Fruit fly (Drosophila melanogaster): Measurements from ENCODE around the gene lft.

The lft gene

dm6 chr2L:10356508-10356907 is 7.8 kb upstream of the lft start, which contains the start of the genes CtsL4 and ClpP (continued):
- TF ChIP-seq Hand (GFP tag; optimal IDR thresholded peaks at IDR 0.05), result no peak
- TF ChIP-seq disco-r (GFP tag; optimal IDR thresholded peaks at IDR 0.05), result no peak
- TF ChIP-seq ranshi (GFP tag; IDR thresholded peaks at IDR 0.05), result no peak
- peak; percentile 100 for TF ChIP-seq CG1603 (tag; optimal IDR thresholded peaks at IDR 0.05)
- TF ChIP-seq CG1832 (GFP tag; optimal IDR thresholded peaks at IDR 0.05), result no peak
- TF ChIP-seq bbx (GFP tag; IDR thresholded peaks at IDR 0.05; ENCODE audit: partially characterized antibody), result no peak
- TF ChIP-seq luna (GFP tag; optimal IDR thresholded peaks at IDR 0.05), result no peak
- peak; percentile 50 for TF ChIP-seq Dip3 (GFP tag; optimal IDR thresholded peaks at IDR 0.05)
- no peak for TF ChIP-seq CG8765 (GFP tag; IDR thresholded peaks at IDR 0.05)
- TF ChIP-seq CG12236 (GFP tag; optimal IDR thresholded peaks at IDR 0.05), result no peak
- peak; percentile 28 for TF ChIP-seq CG10979 (tag; optimal IDR thresholded peaks at IDR 0.05)
- TF ChIP-seq CG17361 (GFP tag; IDR thresholded peaks at IDR 0.05), result peak; percentile 76; the same call in 2 of the 3 replicates
- no peak for TF ChIP-seq klu (GFP tag; IDR thresholded peaks at IDR 0.05)
- no peak for TF ChIP-seq salm (tag; optimal IDR thresholded peaks at IDR 0.05)
- peak; percentile 5 for TF ChIP-seq CG5245 (GFP tag; optimal IDR thresholded peaks at IDR 0.05)
- TF ChIP-seq ATbp (GFP tag; optimal IDR thresholded peaks at IDR 0.05), result no peak
- no peak for TF ChIP-seq CG3407 (GFP tag; optimal IDR thresholded peaks at IDR 0.05)
- TF ChIP-seq maf-S (GFP tag; optimal IDR thresholded peaks at IDR 0.05), result peak; percentile 3
- peak; percentile 33 for TF ChIP-seq Dek (tag; optimal IDR thresholded peaks at IDR 0.05)
- TF ChIP-seq Mad (GFP tag; optimal IDR thresholded peaks at IDR 0.05), result no peak
- TF ChIP-seq CG6254 (GFP tag; optimal IDR thresholded peaks at IDR 0.05), result no peak
- 0 out of 2 replicates have a peak, but pooled peaks have one; percentile 17 for TF ChIP-seq CG4404 (GFP tag; IDR thresholded peaks at IDR 0.05)
- TF ChIP-seq CG10209 (GFP tag; optimal IDR thresholded peaks at IDR 0.05), result peak; percentile 24
- no peak for TF ChIP-seq CG1792 (GFP tag; optimal IDR thresholded peaks at IDR 0.05)
- TF ChIP-seq eve (GFP tag; optimal IDR thresholded peaks at IDR 0.05), result no peak
- no peak for TF ChIP-seq CG18619 (GFP tag; optimal IDR thresholded peaks at IDR 0.05)
- TF ChIP-seq phol (tag; optimal IDR thresholded peaks at IDR 0.05), result peak; percentile 60
- no peak for TF ChIP-seq mld (GFP tag; IDR thresholded peaks at IDR 0.05; ENCODE audit: partially characterized antibody)
- TF ChIP-seq pb (GFP tag; optimal IDR thresholded peaks at IDR 0.05), result no peak
- peak; percentile 46 for TF ChIP-seq trem (tag; optimal IDR thresholded peaks at IDR 0.05)
- peak; percentile 12 for TF ChIP-seq bigmax (GFP tag; optimal IDR thresholded peaks at IDR 0.05)
- TF ChIP-seq CG14667 (GFP tag; IDR thresholded peaks at IDR 0.05), result peak; percentile 85
- peak; percentile 64 for TF ChIP-seq CG2120 (GFP tag; optimal IDR thresholded peaks at IDR 0.05)
- no peak for TF ChIP-seq CG6813 (GFP tag; optimal IDR thresholded peaks at IDR 0.05)
- TF ChIP-seq Hmr (GFP tag; optimal IDR thresholded peaks at IDR 0.05), result no peak
- peak; percentile 33; the same call in 1 of the 2 replicates for TF ChIP-seq Xrp1 (GFP tag; IDR thresholded peaks at IDR 0.05)
- no peak for TF ChIP-seq CG30431 (GFP tag; optimal IDR thresholded peaks at IDR 0.05)
- TF ChIP-seq CG6683 (GFP tag; optimal IDR thresholded peaks at IDR 0.05), result no peak
- peak; percentile 62 for TF ChIP-seq Lhr (GFP tag; optimal IDR thresholded peaks at IDR 0.05)
- TF ChIP-seq Antp (GFP tag; optimal IDR thresholded peaks at IDR 0.05), result peak; percentile 48
- TF ChIP-seq Mes4 (GFP tag; optimal IDR thresholded peaks at IDR 0.05), result no peak
- TF ChIP-seq Med (GFP tag), result peak; percentile 77
- no peak for TF ChIP-seq CG17612 (GFP tag; IDR thresholded peaks at IDR 0.05)
- TF ChIP-seq CG43689 (GFP tag; IDR thresholded peaks at IDR 0.05), result no peak
- no peak for TF ChIP-seq Doc2 (GFP tag; IDR thresholded peaks at IDR 0.05)
- no peak for TF ChIP-seq unc-4 (GFP tag; IDR thresholded peaks at IDR 0.05; ENCODE audit: partially characterized antibody)
- TF ChIP-seq CG11695 (GFP tag; IDR thresholded peaks at IDR 0.05), result no peak
- no peak for TF ChIP-seq CG15011 (GFP tag; optimal IDR thresholded peaks at IDR 0.05)
- no peak for TF ChIP-seq HLH4C (GFP tag; IDR thresholded peaks at IDR 0.05; ENCODE audit: partially characterized antibody)
- no peak for TF ChIP-seq sd (tag; optimal IDR thresholded peaks at IDR 0.05)
- no peak for TF ChIP-seq sna (GFP tag; IDR thresholded peaks at IDR 0.05; ENCODE audit: partially characterized antibody)

Data from whole organism, embryonic.